Worm (Caenorhabditis elegans): ENCODE measurements around the gene pph-6.

DNA sequence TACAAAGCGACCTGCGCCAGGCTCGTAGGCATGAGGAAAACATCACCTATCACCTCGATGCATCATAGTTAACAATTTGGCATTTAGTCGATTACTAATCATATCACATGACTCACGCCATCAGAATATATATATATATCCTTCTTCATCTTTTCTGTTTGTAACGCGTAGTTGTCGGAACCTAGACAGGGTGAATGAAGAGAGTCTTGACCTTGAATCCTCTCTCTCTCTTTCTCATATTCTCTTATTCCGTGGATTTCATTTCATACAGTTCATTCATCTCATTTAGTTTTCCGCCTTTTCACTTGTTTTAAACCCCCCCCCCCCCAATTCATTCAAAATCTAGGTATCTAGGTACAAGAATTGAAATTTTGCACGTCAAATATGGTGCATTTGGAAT is 18.7 kb downstream of the pph-6 start:
- TF ChIP-seq ama-1 (optimal IDR thresholded peaks at IDR 0.05), result no peak
- TF ChIP-seq ama-1 (GFP tag; optimal IDR thresholded peaks at IDR 0.05), result no peak
- TF ChIP-seq cebp-1 (GFP tag; IDR thresholded peaks at IDR 0.05), result no peak
- TF ChIP-seq cebp-1 (tag; optimal IDR thresholded peaks at IDR 0.05), result no peak
- no peak for TF ChIP-seq aptf-3 (GFP tag; IDR thresholded peaks at IDR 0.05)
- no peak for TF ChIP-seq madf-8 (GFP tag; conservative IDR thresholded peaks at IDR 0.05)
- no peak for TF ChIP-seq B0035.1 (tag; optimal IDR thresholded peaks at IDR 0.05)
- no peak for TF ChIP-seq ceh-79 (tag; optimal IDR thresholded peaks at IDR 0.05)

All from whole organism, young adult.